Fruit fly (Drosophila melanogaster) whole organism, embryonic: ENCODE results near the gene ppk7.

Source experiments
- BEAF-32 ChIP-seq: fragments of 200-800 bp; sonication (Bioruptor generic); optimal IDR thresholded peaks from 3 replicates; lab custom pipeline; 2017; ENCODE audit warnings: missing biosample characterization, missing genetic modification characterization, mild to moderate bottlenecking, moderate library complexity, missing genetic modification reagents
- CG10462 ChIP-seq: fragments of 200-800 bp; sonication (Bioruptor generic); optimal IDR thresholded peaks from 2 replicates; lab custom pipeline; 2016; ENCODE audit warnings: missing biosample characterization, missing genetic modification characterization
- CG10979 ChIP-seq: fragments of 200-800 bp; sonication (Bioruptor generic); optimal IDR thresholded peaks from 2 replicates; lab custom pipeline; 2018; ENCODE audit warnings: missing biosample characterization, mild to moderate bottlenecking, missing genetic modification characterization, moderate library complexity
- CG13123 ChIP-seq: fragments of 200-800 bp; sonication (Bioruptor generic); optimal IDR thresholded peaks from 2 replicates; lab custom pipeline; 2016; ENCODE audit warnings: missing biosample characterization, missing genetic modification characterization
- CG13287 ChIP-seq: fragments of 200-800 bp; sonication (Bioruptor generic); IDR thresholded peaks from 2 replicates; pipeline ENCODE4 v1.3.6; 2022; ENCODE audit warnings: missing biosample characterization, missing genetic modification characterization; ENCODE audit not compliant: partially characterized antibody
- CG13624 ChIP-seq: fragments of 200-800 bp; sonication (Bioruptor generic); optimal IDR thresholded peaks from 2 replicates; lab custom pipeline; 2016; ENCODE audit warnings: missing biosample characterization, missing genetic modification characterization
- CG17612 ChIP-seq: fragments of 200-800 bp; sonication (Bioruptor generic); IDR thresholded peaks from 2 replicates; pipeline ENCODE4 v1.3.6; 2022; ENCODE audit warnings: missing biosample characterization, missing genetic modification characterization
- CG17829 ChIP-seq: fragments of 200-800 bp; optimal IDR thresholded peaks from 2 replicates; lab custom pipeline; 2019; ENCODE audit warnings: missing biosample characterization, mild to moderate bottlenecking, missing genetic modification characterization, moderate library complexity
- CG1792 ChIP-seq: fragments of 200-800 bp; sonication (Bioruptor generic); optimal IDR thresholded peaks from 2 replicates; lab custom pipeline; 2016; ENCODE audit warnings: missing biosample characterization, missing genetic modification characterization
- CG2116 ChIP-seq: fragments of 200-800 bp; sonication (Bioruptor generic); optimal IDR thresholded peaks from 3 replicates; lab custom pipeline; 2018; ENCODE audit warnings: missing biosample characterization, mild to moderate bottlenecking, missing genetic modification characterization
- CG31365 ChIP-seq: fragments of 200-800 bp; sonication (Bioruptor generic); optimal IDR thresholded peaks from 2 replicates; lab custom pipeline; 2018; ENCODE audit warnings: missing biosample characterization, mild to moderate bottlenecking, missing genetic modification characterization
- CG32532 ChIP-seq: fragments of 200-800 bp; sonication (Bioruptor generic); IDR thresholded peaks from 2 replicates; pipeline ENCODE4 v1.3.6; 2022; ENCODE audit warnings: missing biosample characterization, missing genetic modification characterization
- CG3407 ChIP-seq: fragments of 200-800 bp; sonication (Bioruptor generic); optimal IDR thresholded peaks from 2 replicates; lab custom pipeline; 2018; ENCODE audit warnings: missing biosample characterization, mild to moderate bottlenecking, missing genetic modification characterization
- CG4328 ChIP-seq: fragments of 200-800 bp; sonication (Bioruptor generic); optimal IDR thresholded peaks from 3 replicates; lab custom pipeline; 2017; ENCODE audit warnings: missing biosample characterization, missing genetic modification reagents, missing genetic modification characterization
- CG4854 ChIP-seq: fragments of 200-800 bp; sonication (Bioruptor generic); optimal IDR thresholded peaks from 2 replicates; lab custom pipeline; 2016; ENCODE audit warnings: missing biosample characterization, missing genetic modification characterization, inconsistent platforms
- CG7987 ChIP-seq: fragments of 200-800 bp; sonication (Bioruptor generic); optimal IDR thresholded peaks from 2 replicates; lab custom pipeline; 2018; ENCODE audit warnings: missing biosample characterization, mild to moderate bottlenecking, missing genetic modification characterization, moderate library complexity
- CG8924 ChIP-seq: fragments of 200-800 bp; optimal IDR thresholded peaks from 3 replicates; lab custom pipeline; 2019; ENCODE audit warnings: missing biosample characterization, mild to moderate bottlenecking, missing genetic modification characterization, moderate library complexity
- Dll ChIP-seq: fragments of 200-800 bp; sonication (Bioruptor generic); IDR thresholded peaks from 4 replicates; pipeline ENCODE4 v1.3.6; 2022; ENCODE audit warnings: missing biosample characterization, missing genetic modification characterization; ENCODE audit not compliant: partially characterized antibody
- Dp ChIP-seq: fragments of 200-800 bp; sonication (Bioruptor generic); optimal IDR thresholded peaks from 2 replicates; lab custom pipeline; 2018; ENCODE audit warnings: missing biosample characterization, mild to moderate bottlenecking, missing genetic modification characterization, moderate library complexity
- Eip74EF ChIP-seq, 2 experiments: fragments of 200-800 bp in 1 of 2; fragments of >200 bp in 1 of 2; sonication (Bioruptor generic) in 1 of 2; optimal IDR thresholded peaks; 2 replicates each; lab custom pipeline; 2017 to 2019; ENCODE audit warnings: missing biosample characterization in 2 of 2, missing genetic modification characterization in 2 of 2, mild to moderate bottlenecking in 1 of 2, moderate library complexity in 1 of 2
- Ets65A ChIP-seq: fragments of 200-800 bp; sonication (Bioruptor generic); peaks from one replicate; lab custom pipeline; 2016; ENCODE audit warnings: missing biosample characterization, missing genetic modification characterization
- Gug ChIP-seq: fragments of 200-800 bp; sonication (Bioruptor generic); IDR thresholded peaks from 4 replicates; pipeline ENCODE4 v1.3.6; 2022; ENCODE audit warnings: missing biosample characterization, missing genetic modification characterization
- HmgD ChIP-seq: fragments of 200-800 bp; sonication (Bioruptor generic); optimal IDR thresholded peaks from 3 replicates; lab custom pipeline; 2016; ENCODE audit warnings: missing biosample characterization, missing genetic modification characterization
- Max ChIP-seq: fragments of 200-800 bp; sonication (Bioruptor generic); optimal IDR thresholded peaks from 2 replicates; lab custom pipeline; 2016; ENCODE audit warnings: missing biosample characterization, mild to moderate bottlenecking, missing genetic modification characterization
- Neu2 ChIP-seq: fragments of 200-800 bp; sonication (Bioruptor generic); optimal IDR thresholded peaks from 3 replicates; lab custom pipeline; 2016; ENCODE audit warnings: missing biosample characterization, missing genetic modification characterization, borderline replicate concordance
- Nf-YA ChIP-seq: fragments of 200-800 bp; sonication (Bioruptor generic); IDR thresholded peaks from 2 replicates; pipeline ENCODE4 v1.3.6; 2022; ENCODE audit warnings: missing biosample characterization, missing genetic modification characterization
- Oli ChIP-seq: fragments of 200-800 bp; sonication (Bioruptor generic); optimal IDR thresholded peaks from 2 replicates; lab custom pipeline; 2018; ENCODE audit warnings: missing biosample characterization, mild to moderate bottlenecking, missing genetic modification characterization, moderate library complexity
- Pdp1 ChIP-seq, 2 experiments: fragments of 200-800 bp; sonication (Bioruptor generic); optimal IDR thresholded peaks; 3 replicates each; lab custom pipeline; 2016; ENCODE audit warnings: missing biosample characterization in 2 of 2, missing genetic modification characterization in 2 of 2, mild to moderate bottlenecking in 1 of 2, moderate library complexity in 1 of 2
- Scr ChIP-seq: fragments of 200-800 bp; sonication (Bioruptor generic); IDR thresholded peaks from 2 replicates; pipeline ENCODE4 v1.3.6; 2022; ENCODE audit warnings: missing biosample characterization, missing genetic modification characterization; ENCODE audit not compliant: partially characterized antibody
- Trl ChIP-seq, 3 experiments: fragments of >200 bp in 2 of 3; fragments of 200-800 bp in 1 of 3; sonication (Bioruptor generic) in 1 of 3; optimal IDR thresholded peaks; 2 replicates in 1 of 3; 3 replicates in 2 of 3; lab custom pipeline; 2016 to 2017; ENCODE audit warnings: missing biosample characterization in 1 of 3, missing genetic modification characterization in 1 of 3
- Vsx1 ChIP-seq: fragments of 200-800 bp; sonication (Bioruptor generic); optimal IDR thresholded peaks from 2 replicates; lab custom pipeline; 2017; ENCODE audit warnings: missing biosample characterization, mild to moderate bottlenecking, missing genetic modification characterization, missing genetic modification reagents
- az2 ChIP-seq: fragments of 200-800 bp; sonication (Bioruptor generic); optimal IDR thresholded peaks from 3 replicates; lab custom pipeline; 2016; ENCODE audit warnings: missing biosample characterization, missing genetic modification characterization
- bab2 ChIP-seq: fragments of 200-800 bp; sonication (Bioruptor generic); optimal IDR thresholded peaks from 2 replicates; lab custom pipeline; 2016; ENCODE audit warnings: missing biosample characterization, missing genetic modification characterization
- ci ChIP-seq: fragments of 200-800 bp; sonication (Bioruptor generic); IDR thresholded peaks from 3 replicates; pipeline ENCODE4 v1.3.6; 2022; ENCODE audit warnings: missing biosample characterization, missing genetic modification characterization
- crol ChIP-seq: fragments of 200-800 bp; sonication (Bioruptor generic); IDR thresholded peaks from 2 replicates; pipeline ENCODE4 v1.3.6; 2022; ENCODE audit warnings: missing biosample characterization, missing genetic modification characterization
- grau ChIP-seq: fragments of 200-800 bp; optimal IDR thresholded peaks from 3 replicates; lab custom pipeline; 2019; ENCODE audit warnings: missing biosample characterization, mild to moderate bottlenecking, missing genetic modification characterization, moderate library complexity
- hth ChIP-seq: fragments of >200 bp; optimal IDR thresholded peaks from 2 replicates; lab custom pipeline; 2017; ENCODE audit warnings: inconsistent platforms
- ken ChIP-seq: fragments of 200-800 bp; sonication (Bioruptor generic); IDR thresholded peaks from 3 replicates; pipeline ENCODE4 v1.3.6; 2022; ENCODE audit warnings: missing biosample characterization, missing genetic modification characterization
- lov ChIP-seq, 2 experiments: fragments of 200-800 bp in 1 of 2; fragments of >200 bp in 1 of 2; sonication (Bioruptor generic) in 1 of 2; IDR thresholded peaks in 1 of 2; optimal IDR thresholded peaks in 1 of 2; 2 replicates in 1 of 2; 3 replicates in 1 of 2; pipeline versions ENCODE4 v1.3.6 to Lab custom; 2017 to 2022; ENCODE audit warnings: missing biosample characterization in 1 of 2, missing genetic modification characterization in 1 of 2
- pho ChIP-seq: fragments of 200-800 bp; sonication (Bioruptor generic); optimal IDR thresholded peaks from 2 replicates; lab custom pipeline; 2016; ENCODE audit warnings: missing biosample characterization, missing genetic modification characterization
- pum ChIP-seq: fragments of 200-800 bp; sonication (Bioruptor generic); optimal IDR thresholded peaks from 2 replicates; lab custom pipeline; 2016; ENCODE audit warnings: missing biosample characterization, missing genetic modification characterization
- sens ChIP-seq: fragments of 200-800 bp; sonication (Bioruptor generic); peaks from one replicate; lab custom pipeline; 2016; ENCODE audit warnings: missing biosample characterization, missing genetic modification characterization
- sens-2 ChIP-seq: fragments of 200-800 bp; sonication (Bioruptor generic); IDR thresholded peaks from 2 replicates; pipeline ENCODE4 v1.3.6; 2022; ENCODE audit warnings: missing biosample characterization, missing genetic modification characterization
- sim ChIP-seq: fragments of 200-800 bp; sonication (Bioruptor generic); IDR thresholded peaks from 2 replicates; pipeline ENCODE4 v1.3.6; 2022; ENCODE audit warnings: missing biosample characterization, missing genetic modification characterization
- slbo ChIP-seq: fragments of 200-800 bp; sonication (Bioruptor generic); IDR thresholded peaks from 2 replicates; pipeline ENCODE4 v1.3.6; 2022; ENCODE audit warnings: missing biosample characterization, missing genetic modification characterization
- tap ChIP-seq: fragments of 200-800 bp; optimal IDR thresholded peaks from 3 replicates; lab custom pipeline; 2019; ENCODE audit warnings: missing biosample characterization, mild to moderate bottlenecking, missing genetic modification characterization, moderate library complexity
- tin ChIP-seq: fragments of 200-800 bp; sonication (Bioruptor generic); optimal IDR thresholded peaks from 3 replicates; lab custom pipeline; 2016; ENCODE audit warnings: missing biosample characterization, missing genetic modification characterization
- tx ChIP-seq: fragments of 200-800 bp; sonication (Bioruptor generic); optimal IDR thresholded peaks from 2 replicates; lab custom pipeline; 2016; ENCODE audit warnings: missing biosample characterization, missing genetic modification characterization

The ppk7 gene

dm6 chr2L:6323536-6324385 is 30.4 kb downstream of the ppk7 start, which contains the start of gene PDZ-GEF (continued):
- TF ChIP-seq crol (GFP tag; lab: Robert Waterston, UW) = no peak
- TF ChIP-seq CG32532 (GFP tag; lab: Robert Waterston, UW) = peak; percentile 81
- no peak for TF ChIP-seq Eip74EF (GFP tag; optimal IDR thresholded peaks at IDR 0.05; lab: Kevin White, UChicago)
- TF ChIP-seq tin (GFP tag; lab: Kevin White, UChicago) = peak; percentile 62
- no peak for TF ChIP-seq pho (GFP tag; lab: Kevin White, UChicago)
- TF ChIP-seq pum (GFP tag; lab: Kevin White, UChicago) = peak; percentile 37
- TF ChIP-seq CG4328 (GFP tag; lab: Kevin White, UChicago) = no peak
- TF ChIP-seq lov (optimal IDR thresholded peaks at IDR 0.05; lab: Kevin White, UChicago) = no peak
- 0 out of 3 replicates have a peak, but pooled peaks have one; percentile 18 for TF ChIP-seq lov (GFP tag; IDR thresholded peaks at IDR 0.05; lab: Robert Waterston, UW)
- TF ChIP-seq Neu2 = no peak
- no peak for TF ChIP-seq Nf-YA (GFP tag; lab: Robert Waterston, UW)
- peak; percentile 79 for TF ChIP-seq CG10979 (tag; lab: Kevin White, UChicago)
- peak; percentile 33 for TF ChIP-seq CG3407 (GFP tag; lab: Kevin White, UChicago)
- peak; percentile 22 for TF ChIP-seq tx (GFP tag; lab: Kevin White, UChicago)
- TF ChIP-seq Gug (GFP tag; lab: Robert Waterston, UW) = peak; percentile 43; the same call in 1 of the 4 replicates
- peak; percentile 63 for TF ChIP-seq CG4854 (GFP tag; lab: Kevin White, UChicago)
- peak; percentile 53 for TF ChIP-seq grau (tag; lab: Kevin White, UChicago)
- peak; percentile 91 for TF ChIP-seq sens (GFP tag; lab: Kevin White, UChicago)
- TF ChIP-seq Ets65A (GFP tag; lab: Kevin White, UChicago) = peak; percentile 92
- TF ChIP-seq CG8924 (tag; lab: Kevin White, UChicago) = no peak
- TF ChIP-seq CG1792 (GFP tag; lab: Kevin White, UChicago) = no peak
- TF ChIP-seq BEAF-32 (GFP tag; lab: Kevin White, UChicago) = peak; percentile 71
- TF ChIP-seq ken (GFP tag; lab: Robert Waterston, UW) = peak; percentile 67; the same call in 2 of the 3 replicates
- TF ChIP-seq Pdp1 (GFP tag; optimal IDR thresholded peaks at IDR 0.05; lab: Kevin White, UChicago) = peak in 1 of 2 experiments; percentile 34
- peak; percentile 86 for TF ChIP-seq ci
- peak; percentile 40 for TF ChIP-seq HmgD (GFP tag; lab: Kevin White, UChicago)
- TF ChIP-seq Dp = peak; percentile 68
- peak; percentile 63 for TF ChIP-seq CG13287 (GFP tag; lab: Robert Waterston, UW)
- TF ChIP-seq sim = no peak
- no peak for TF ChIP-seq tap (tag; lab: Kevin White, UChicago)
- peak; percentile 34 for TF ChIP-seq Max (GFP tag; lab: Kevin White, UChicago)
- TF ChIP-seq CG2116 (GFP tag; lab: Kevin White, UChicago) = peak; percentile 38
- no peak for TF ChIP-seq Vsx1 (GFP tag; lab: Kevin White, UChicago)
- peak; percentile 63 for TF ChIP-seq az2 (GFP tag; lab: Kevin White, UChicago)
- peak; percentile 32 for TF ChIP-seq CG7987 (GFP tag; lab: Kevin White, UChicago)
- TF ChIP-seq sens-2 = no peak
- no peak for TF ChIP-seq Oli (tag; lab: Kevin White, UChicago)
- no peak for TF ChIP-seq Trl (optimal IDR thresholded peaks at IDR 0.05; lab: Kevin White, UChicago)
- TF ChIP-seq Trl (GFP tag; optimal IDR thresholded peaks at IDR 0.05; lab: Kevin White, UChicago) = peak; percentile 75
- peak; percentile 82 for TF ChIP-seq CG17829 (tag; lab: Kevin White, UChicago)
- TF ChIP-seq CG13123 = peak; percentile 20
- peak; percentile 59; the same call in 1 of the 2 replicates for TF ChIP-seq slbo (GFP tag; lab: Robert Waterston, UW)
- TF ChIP-seq CG10462 (GFP tag; lab: Kevin White, UChicago) = peak; percentile 21
- no peak for TF ChIP-seq hth (lab: Kevin White, UChicago)
- TF ChIP-seq CG31365 = peak; percentile 41
- TF ChIP-seq bab2 (GFP tag; lab: Kevin White, UChicago) = peak; percentile 51
- no peak for TF ChIP-seq CG17612 (GFP tag; lab: Robert Waterston, UW)
- peak; percentile 60 for TF ChIP-seq Scr
- peak; percentile 37 for TF ChIP-seq CG13624 (GFP tag; lab: Kevin White, UChicago)
- TF ChIP-seq Dll (GFP tag; lab: Robert Waterston, UW) = peak; percentile 61; the same call in 1 of the 4 replicates
